Fruit fly (Drosophila melanogaster) whole organism, embryonic: ENCODE data around the gene Cpr78Cb.

Experiments used
- CG11560 ChIP-seq: fragments of 200-800 bp; sonication (Bioruptor generic); IDR thresholded peaks from 3 replicates; pipeline ENCODE4 v1.3.6; 2022; ENCODE audit warnings: missing biosample characterization, missing genetic modification characterization
- CG12155 ChIP-seq: fragments of 200-800 bp; sonication (Bioruptor generic); optimal IDR thresholded peaks from 3 replicates; lab custom pipeline; 2016; ENCODE audit warnings: missing biosample characterization, missing genetic modification characterization
- CG12236 ChIP-seq: fragments of 200-800 bp; sonication (Bioruptor generic); optimal IDR thresholded peaks from 2 replicates; lab custom pipeline; 2016; ENCODE audit warnings: missing biosample characterization, missing genetic modification characterization
- CG12942 ChIP-seq: fragments of 200-800 bp; sonication (Bioruptor generic); optimal IDR thresholded peaks from 3 replicates; lab custom pipeline; 2016; ENCODE audit warnings: missing biosample characterization, missing genetic modification characterization
- CG13287 ChIP-seq: fragments of 200-800 bp; sonication (Bioruptor generic); IDR thresholded peaks from 2 replicates; pipeline ENCODE4 v1.3.6; 2022; ENCODE audit warnings: missing biosample characterization, missing genetic modification characterization; ENCODE audit not compliant: partially characterized antibody
- CG1529 ChIP-seq: fragments of 200-800 bp; sonication (Bioruptor generic); optimal IDR thresholded peaks from 3 replicates; lab custom pipeline; 2018; ENCODE audit warnings: missing biosample characterization, missing genetic modification characterization
- CG15601 ChIP-seq: fragments of 200-800 bp; sonication (Bioruptor generic); optimal IDR thresholded peaks from 3 replicates; lab custom pipeline; 2019; ENCODE audit warnings: missing biosample characterization, mild to moderate bottlenecking, missing genetic modification characterization, moderate library complexity
- CG16779 ChIP-seq: fragments of 200-800 bp; sonication (Bioruptor generic); IDR thresholded peaks from 2 replicates; pipeline ENCODE4 v1.3.6; 2022; ENCODE audit warnings: missing biosample characterization, missing genetic modification characterization
- CG16813 ChIP-seq: fragments of 200-800 bp; sonication (Bioruptor generic); IDR thresholded peaks from 3 replicates; pipeline ENCODE4 v1.3.6; 2022; ENCODE audit warnings: missing biosample characterization, missing genetic modification characterization; ENCODE audit not compliant: partially characterized antibody
- CG17802 ChIP-seq: fragments of 200-800 bp; sonication (Bioruptor generic); optimal IDR thresholded peaks from 2 replicates; lab custom pipeline; 2018; ENCODE audit warnings: missing biosample characterization, mild to moderate bottlenecking, missing genetic modification characterization, moderate library complexity
- CG18764 ChIP-seq: fragments of 200-800 bp; sonication (Bioruptor generic); optimal IDR thresholded peaks from 3 replicates; lab custom pipeline; 2016; ENCODE audit warnings: missing biosample characterization, missing genetic modification characterization
- CG2875 ChIP-seq: fragments of 200-800 bp; sonication (Bioruptor generic); optimal IDR thresholded peaks from 2 replicates; lab custom pipeline; 2017; ENCODE audit warnings: missing biosample characterization, mild to moderate bottlenecking, missing genetic modification characterization, missing genetic modification reagents
- CG30431 ChIP-seq: fragments of 200-800 bp; sonication (Bioruptor generic); optimal IDR thresholded peaks from 2 replicates; lab custom pipeline; 2017; ENCODE audit warnings: missing biosample characterization, missing genetic modification characterization
- CG32772 ChIP-seq: fragments of 200-800 bp; sonication (Bioruptor generic); IDR thresholded peaks from 2 replicates; pipeline ENCODE4 v1.3.6; 2022; ENCODE audit warnings: missing biosample characterization, missing genetic modification characterization
- CG33213 ChIP-seq: fragments of 200-800 bp; sonication (Bioruptor generic); optimal IDR thresholded peaks from 3 replicates; lab custom pipeline; 2016; ENCODE audit warnings: missing biosample characterization, missing genetic modification characterization
- CG3407 ChIP-seq: fragments of 200-800 bp; sonication (Bioruptor generic); optimal IDR thresholded peaks from 2 replicates; lab custom pipeline; 2018; ENCODE audit warnings: missing biosample characterization, mild to moderate bottlenecking, missing genetic modification characterization
- CG34224 ChIP-seq: fragments of 200-800 bp; sonication (Bioruptor generic); IDR thresholded peaks from 3 replicates; pipeline ENCODE4 v1.3.6; 2022; ENCODE audit warnings: missing biosample characterization, missing genetic modification characterization; ENCODE audit not compliant: partially characterized antibody
- CG3995 ChIP-seq: fragments of 200-800 bp; sonication (Bioruptor generic); optimal IDR thresholded peaks from 3 replicates; lab custom pipeline; 2016; ENCODE audit warnings: missing biosample characterization, missing genetic modification characterization
- CG4282 ChIP-seq: fragments of 200-800 bp; sonication (Bioruptor generic); optimal IDR thresholded peaks from 2 replicates; lab custom pipeline; 2016; ENCODE audit warnings: missing biosample characterization, missing genetic modification characterization
- CG4617 ChIP-seq: fragments of 200-800 bp; sonication (Bioruptor generic); optimal IDR thresholded peaks from 3 replicates; lab custom pipeline; 2016; ENCODE audit warnings: missing biosample characterization, missing genetic modification characterization, borderline replicate concordance
- CG6791 ChIP-seq: fragments of 200-800 bp; sonication (Bioruptor generic); IDR thresholded peaks from 3 replicates; pipeline ENCODE4 v1.3.6; 2022; ENCODE audit warnings: missing biosample characterization, missing genetic modification characterization; ENCODE audit not compliant: partially characterized antibody
- CG9609 ChIP-seq: fragments of 200-800 bp; sonication (Bioruptor generic); optimal IDR thresholded peaks from 3 replicates; lab custom pipeline; 2016; ENCODE audit warnings: missing biosample characterization, missing genetic modification characterization
- CG9727 ChIP-seq: fragments of 200-800 bp; sonication (Bioruptor generic); optimal IDR thresholded peaks from 3 replicates; lab custom pipeline; 2017; ENCODE audit warnings: missing biosample characterization, mild to moderate bottlenecking, missing genetic modification characterization
- HmgZ ChIP-seq: fragments of 200-800 bp; sonication (Bioruptor generic); optimal IDR thresholded peaks from 2 replicates; lab custom pipeline; 2018; ENCODE audit warnings: missing biosample characterization, mild to moderate bottlenecking, missing genetic modification characterization
- NFAT ChIP-seq: fragments of 200-800 bp; sonication (Bioruptor generic); IDR thresholded peaks from 2 replicates; pipeline ENCODE4 v1.3.6; 2022; ENCODE audit warnings: missing biosample characterization, missing genetic modification characterization
- Oli ChIP-seq: fragments of 200-800 bp; sonication (Bioruptor generic); optimal IDR thresholded peaks from 2 replicates; lab custom pipeline; 2018; ENCODE audit warnings: missing biosample characterization, mild to moderate bottlenecking, missing genetic modification characterization, moderate library complexity
- Rx ChIP-seq: fragments of 200-800 bp; sonication (Bioruptor generic); IDR thresholded peaks from 2 replicates; pipeline ENCODE4 v1.3.6; 2022; ENCODE audit warnings: missing biosample characterization, missing genetic modification characterization
- Scr ChIP-seq: fragments of 200-800 bp; sonication (Bioruptor generic); IDR thresholded peaks from 2 replicates; pipeline ENCODE4 v1.3.6; 2022; ENCODE audit warnings: missing biosample characterization, missing genetic modification characterization; ENCODE audit not compliant: partially characterized antibody
- Six4 ChIP-seq: fragments of 200-800 bp; sonication (Bioruptor generic); optimal IDR thresholded peaks from 2 replicates; lab custom pipeline; 2016; ENCODE audit warnings: missing biosample characterization, missing genetic modification characterization
- Trl ChIP-seq, 3 experiments: fragments of >200 bp in 2 of 3; fragments of 200-800 bp in 1 of 3; sonication (Bioruptor generic) in 1 of 3; optimal IDR thresholded peaks; 2 replicates in 1 of 3; 3 replicates in 2 of 3; lab custom pipeline; 2016 to 2017; ENCODE audit warnings: missing biosample characterization in 1 of 3, missing genetic modification characterization in 1 of 3
- ato ChIP-seq: fragments of 200-800 bp; sonication (Bioruptor generic); IDR thresholded peaks from 2 replicates; pipeline ENCODE4 v1.3.6; 2022; ENCODE audit warnings: missing biosample characterization, missing genetic modification characterization; ENCODE audit not compliant: partially characterized antibody
- bsh ChIP-seq, 2 experiments: fragments of 200-800 bp; sonication (Bioruptor generic); optimal IDR thresholded peaks; 2 replicates each; lab custom pipeline; 2017 to 2018; ENCODE audit warnings: mild to moderate bottlenecking in 2 of 2, missing biosample characterization in 2 of 2, missing genetic modification characterization in 2 of 2, moderate library complexity in 1 of 2
- dati ChIP-seq: fragments of 200-800 bp; sonication (Bioruptor generic); IDR thresholded peaks from 2 replicates; pipeline ENCODE4 v1.3.6; 2022; ENCODE audit warnings: missing biosample characterization, missing genetic modification characterization
- eve ChIP-seq, 2 experiments: fragments of >200 bp; optimal IDR thresholded peaks; 2 replicates each; lab custom pipeline; 2017; ENCODE audit warnings: missing biosample characterization in 2 of 2, missing genetic modification characterization in 2 of 2
- fd3F ChIP-seq: fragments of 200-800 bp; sonication (Bioruptor generic); optimal IDR thresholded peaks from 2 replicates; lab custom pipeline; 2018; ENCODE audit warnings: missing biosample characterization, mild to moderate bottlenecking, missing genetic modification characterization, moderate library complexity
- gfzf ChIP-seq: fragments of 200-800 bp; sonication (Bioruptor generic); optimal IDR thresholded peaks from 2 replicates; lab custom pipeline; 2016; ENCODE audit warnings: missing biosample characterization, mild to moderate bottlenecking, missing genetic modification characterization, moderate library complexity
- gro ChIP-seq: fragments of 200-800 bp; sonication (Bioruptor generic); optimal IDR thresholded peaks from 2 replicates; lab custom pipeline; 2016; ENCODE audit warnings: missing biosample characterization, missing genetic modification characterization
- hb ChIP-seq: fragments of 200-800 bp; sonication (Bioruptor generic); IDR thresholded peaks from 3 replicates; pipeline ENCODE4 v1.3.6; 2022; ENCODE audit warnings: missing biosample characterization, missing genetic modification characterization; ENCODE audit not compliant: partially characterized antibody
- jumu ChIP-seq: fragments of 200-800 bp; sonication (Bioruptor generic); optimal IDR thresholded peaks from 3 replicates; lab custom pipeline; 2016; ENCODE audit warnings: missing biosample characterization, missing genetic modification characterization
- lilli ChIP-seq: fragments of 200-800 bp; sonication (Bioruptor generic); optimal IDR thresholded peaks from 3 replicates; lab custom pipeline; 2016; ENCODE audit warnings: missing biosample characterization, missing genetic modification characterization
- nerfin-1 ChIP-seq: fragments of 200-800 bp; sonication (Bioruptor generic); optimal IDR thresholded peaks from 3 replicates; lab custom pipeline; 2019; ENCODE audit warnings: missing biosample characterization, mild to moderate bottlenecking, missing genetic modification characterization, moderate library complexity
- schlank ChIP-seq: fragments of 200-800 bp; sonication (Bioruptor generic); optimal IDR thresholded peaks from 2 replicates; lab custom pipeline; 2018; ENCODE audit warnings: missing biosample characterization, mild to moderate bottlenecking, missing genetic modification characterization
- slp2 ChIP-seq: fragments of 200-800 bp; sonication (Bioruptor generic); optimal IDR thresholded peaks from 2 replicates; lab custom pipeline; 2016; ENCODE audit warnings: missing biosample characterization, missing genetic modification characterization
- sna ChIP-seq: fragments of 200-800 bp; sonication (Bioruptor generic); IDR thresholded peaks from 2 replicates; pipeline ENCODE4 v1.3.6; 2022; ENCODE audit warnings: missing biosample characterization, missing genetic modification characterization; ENCODE audit not compliant: partially characterized antibody
- tgo ChIP-seq: fragments of 200-800 bp; sonication (Bioruptor generic); IDR thresholded peaks from 3 replicates; pipeline ENCODE4 v1.3.6; 2022; ENCODE audit warnings: missing biosample characterization, missing genetic modification characterization
- trem ChIP-seq: fragments of 200-800 bp; optimal IDR thresholded peaks from 3 replicates; lab custom pipeline; 2019; ENCODE audit warnings: missing biosample characterization, mild to moderate bottlenecking, missing genetic modification characterization, moderate library complexity
- tx ChIP-seq: fragments of 200-800 bp; sonication (Bioruptor generic); optimal IDR thresholded peaks from 2 replicates; lab custom pipeline; 2016; ENCODE audit warnings: missing biosample characterization, missing genetic modification characterization
- z ChIP-seq: fragments of 200-800 bp; sonication (Bioruptor generic); IDR thresholded peaks from 3 replicates; pipeline ENCODE4 v1.3.6; 2022; ENCODE audit warnings: missing biosample characterization, missing genetic modification characterization

Gene Cpr78Cb

dm6 chr3L:21317416-21318259 is 23.3 kb downstream of the Cpr78Cb start, which contains the start of gene Pc (continued):
- TF ChIP-seq CG3407 (GFP tag; lab: Kevin White, UChicago), result no peak
- peak; percentile 81 for TF ChIP-seq Scr (GFP tag; lab: Robert Waterston, UW)
- TF ChIP-seq jumu, result no peak
- TF ChIP-seq CG1529, result no peak
- no peak for TF ChIP-seq dati (GFP tag; lab: Robert Waterston, UW)
- peak; percentile 32 for TF ChIP-seq CG15601 (tag; lab: Kevin White, UChicago)
- TF ChIP-seq Oli, result no peak
- no peak for TF ChIP-seq CG32772 (GFP tag; lab: Robert Waterston, UW)
- TF ChIP-seq CG30431, result no peak
- peak; percentile 8 for TF ChIP-seq CG17802
- TF ChIP-seq CG16813 (GFP tag; lab: Robert Waterston, UW), result peak; percentile 88
- TF ChIP-seq bsh (GFP tag; optimal IDR thresholded peaks at IDR 0.05; lab: Kevin White, UChicago), result no peak
- TF ChIP-seq CG13287 (GFP tag; lab: Robert Waterston, UW), result peak; percentile 89
- no peak for TF ChIP-seq CG12236 (GFP tag; lab: Kevin White, UChicago)
- TF ChIP-seq Trl (optimal IDR thresholded peaks at IDR 0.05; lab: Kevin White, UChicago), result no peak
- peak; percentile 13 for TF ChIP-seq Trl (GFP tag; optimal IDR thresholded peaks at IDR 0.05; lab: Kevin White, UChicago)
- TF ChIP-seq CG6791 (GFP tag; lab: Robert Waterston, UW), result peak; percentile 90
- TF ChIP-seq ato (GFP tag; lab: Robert Waterston, UW), result peak; percentile 72; the same call in 1 of the 2 replicates
- peak; percentile 6 for TF ChIP-seq CG18764 (GFP tag; lab: Kevin White, UChicago)
- TF ChIP-seq CG34224 (GFP tag; lab: Robert Waterston, UW), result peak; percentile 79
- TF ChIP-seq tx, result no peak
- TF ChIP-seq lilli (GFP tag; lab: Kevin White, UChicago), result peak; percentile 3
- TF ChIP-seq schlank (tag; lab: Kevin White, UChicago), result no peak
- peak; percentile 78 for TF ChIP-seq CG33213 (GFP tag; lab: Kevin White, UChicago)
- TF ChIP-seq CG12155, result peak; percentile 49
- TF ChIP-seq CG11560 (tag; lab: Robert Waterston, UW), result peak; percentile 84; the same call in 2 of the 3 replicates
- TF ChIP-seq slp2 (GFP tag; lab: Kevin White, UChicago), result peak; percentile 16
- TF ChIP-seq CG16779 (GFP tag; lab: Robert Waterston, UW), result no peak
- TF ChIP-seq hb, result peak; percentile 82; the same call in 2 of the 3 replicates
- TF ChIP-seq fd3F, result no peak
- TF ChIP-seq CG4282, result peak; percentile 40
- no peak for TF ChIP-seq NFAT
- no peak for TF ChIP-seq z (GFP tag; lab: Robert Waterston, UW)
- TF ChIP-seq sna (GFP tag; lab: Robert Waterston, UW), result peak; percentile 53; the same call in 1 of the 2 replicates
- TF ChIP-seq gro (GFP tag; lab: Kevin White, UChicago), result peak; percentile 63
- peak; percentile 24 for TF ChIP-seq CG3995 (GFP tag; lab: Kevin White, UChicago)
- no peak for TF ChIP-seq Six4
- TF ChIP-seq Rx (GFP tag; lab: Robert Waterston, UW), result no peak
- TF ChIP-seq HmgZ (tag; lab: Kevin White, UChicago), result peak; percentile 68
- no peak for TF ChIP-seq tgo
- TF ChIP-seq eve (GFP tag; optimal IDR thresholded peaks at IDR 0.05; lab: Kevin White, UChicago), result no peak
- TF ChIP-seq gfzf (GFP tag; lab: Kevin White, UChicago), result peak; percentile 86
- TF ChIP-seq CG9609 (GFP tag; lab: Kevin White, UChicago), result peak; percentile 4
- TF ChIP-seq CG9727 (GFP tag; lab: Kevin White, UChicago), result no peak
- peak; percentile 73 for TF ChIP-seq trem
- TF ChIP-seq CG12942, result no peak
- no peak for TF ChIP-seq CG2875 (GFP tag; lab: Kevin White, UChicago)
- TF ChIP-seq CG4617 (GFP tag; lab: Kevin White, UChicago), result peak; percentile 89
- no peak for TF ChIP-seq nerfin-1 (tag; lab: Kevin White, UChicago)
